Fruit fly (Drosophila melanogaster): ENCODE data around the gene CG33296.

DNA sequence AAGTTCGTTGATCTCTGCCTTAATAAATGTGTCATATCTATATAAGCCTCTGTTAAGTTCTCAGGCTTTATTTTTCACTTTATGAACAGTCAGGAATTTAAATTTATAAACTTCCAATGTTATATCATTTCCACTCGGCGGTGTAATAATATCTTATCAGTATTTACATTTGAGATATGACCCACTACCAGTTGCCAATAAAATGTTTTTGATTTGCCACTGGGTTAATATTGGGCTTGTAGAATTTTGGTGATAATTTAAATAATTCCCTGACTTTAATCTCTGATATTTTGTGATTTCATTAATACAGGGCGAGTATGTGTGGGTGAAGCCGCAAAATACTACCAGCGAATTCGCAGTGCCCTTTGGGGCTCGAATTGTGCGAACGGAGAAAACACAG lies 36.1 kb downstream of the CG33296 start:
- TF ChIP-seq insv (optimal IDR thresholded peaks at IDR 0.05) (no peak), Myc (optimal IDR thresholded peaks at IDR 0.05) (no peak), psq (optimal IDR thresholded peaks at IDR 0.05) (no peak), h (optimal IDR thresholded peaks at IDR 0.05) (no peak)
